Worm (Caenorhabditis elegans) whole organism, midembryonic: Measurements from ENCODE around the gene mtrf-1L.

Experiments used
- T22C8.4 ChIP-seq: fragments of 200-800 bp; sonication (Bioruptor generic); IDR thresholded peaks from 2 replicates; pipeline ENCODE4 v1.3.6; 2022; ENCODE audit warnings: missing genetic modification characterization, missing compliant biosample characterization
- flt-1 ChIP-seq: fragments of 200-800 bp; sonication (Bioruptor generic); IDR thresholded peaks from 2 replicates; pipeline ENCODE4 v1.3.6; 2022; ENCODE audit warnings: missing genetic modification characterization, missing compliant biosample characterization
- ref-1 ChIP-seq: fragments of 200-800 bp; sonication (Bioruptor generic); conservative IDR thresholded peaks from 2 replicates; pipeline ENCODE4 v1.3.6; 2022; ENCODE audit warnings: missing genetic modification reagents, missing genetic modification characterization, missing compliant biosample characterization
- ztf-23 ChIP-seq: fragments of 200-800 bp; sonication (Bioruptor generic); IDR thresholded peaks from 2 replicates; pipeline ENCODE4 v1.3.6; 2022; ENCODE audit warnings: missing genetic modification reagents, missing genetic modification characterization, missing compliant biosample characterization
- ztf-29 ChIP-seq: fragments of 200-800 bp; sonication (Bioruptor generic); IDR thresholded peaks from 2 replicates; pipeline ENCODE4 v1.3.6; 2022; ENCODE audit warnings: missing genetic modification reagents, missing genetic modification characterization, missing compliant biosample characterization

DNA sequence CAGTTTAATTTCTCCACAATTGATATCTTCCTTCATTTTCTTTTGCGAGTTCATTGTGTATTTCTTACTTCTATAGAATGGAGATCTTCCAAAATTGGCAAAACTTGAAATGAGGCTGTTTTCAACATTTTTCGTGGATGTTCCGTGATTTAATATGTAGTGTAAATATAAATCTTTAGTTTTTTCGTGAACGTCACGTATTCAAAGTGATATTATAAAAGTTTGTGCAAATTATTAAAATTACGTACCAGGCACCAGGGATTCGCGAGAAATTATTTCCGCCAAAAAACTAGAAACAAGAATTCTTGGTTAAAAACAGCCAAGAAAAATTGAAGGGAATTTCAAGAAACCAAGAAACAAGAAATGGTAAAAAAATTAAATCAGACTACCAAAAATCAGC, 37.3 kb downstream of the mtrf-1L start, which contains the start of gene Y59E9AL.8:
- no peak for TF ChIP-seq ref-1 (GFP tag; lab: Robert Waterston, UW)
- TF ChIP-seq ztf-23 = no peak
- no peak for TF ChIP-seq flt-1
- TF ChIP-seq T22C8.4 (GFP tag; lab: Robert Waterston, UW) = no peak
- TF ChIP-seq ztf-29 = no peak
